Fruit fly (Drosophila melanogaster) whole organism: Measurements from ENCODE around the gene CG6847.

Experiments used
- CG8478 ChIP-seq: fragments of >200 bp; optimal IDR thresholded peaks from 2 replicates; lab custom pipeline; 2018; ENCODE audit warnings: inconsistent platforms
- pan ChIP-seq: fragments of >200 bp; optimal IDR thresholded peaks from 2 replicates; lab custom pipeline; 2017
- psq ChIP-seq: fragments of >200 bp; optimal IDR thresholded peaks from 2 replicates; lab custom pipeline; 2017
- usp ChIP-seq: fragments of >200 bp; optimal IDR thresholded peaks from 2 replicates; lab custom pipeline; 2017; ENCODE audit warnings: missing biosample characterization, missing genetic modification characterization, mixed read lengths

DNA sequence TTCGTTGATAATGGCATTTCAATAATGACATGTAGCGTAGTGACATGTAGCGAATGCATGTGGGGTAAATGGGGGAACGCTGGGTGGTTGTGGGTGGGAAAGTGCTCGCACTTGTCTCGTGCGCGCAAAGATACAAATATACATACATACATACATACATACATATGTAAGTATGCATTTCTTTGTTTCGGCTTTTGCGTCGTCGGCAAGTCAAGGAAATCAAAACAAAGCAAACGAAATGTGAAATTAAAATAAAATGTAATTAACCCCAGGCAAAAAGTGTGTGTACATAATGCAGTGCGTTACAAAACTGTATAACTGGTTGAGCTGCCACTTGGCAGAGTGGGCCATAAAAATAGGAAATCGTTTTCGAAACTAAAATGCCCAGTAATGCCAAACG lies 35.6 kb upstream of the CG6847 start:
- TF ChIP-seq pan (lab: Kevin White, UChicago) = no peak
- no peak for TF ChIP-seq CG8478
- no peak for TF ChIP-seq psq (lab: Kevin White, UChicago)
- TF ChIP-seq usp = no peak
